Worm (Caenorhabditis elegans): Measurements from ENCODE around the gene R11D1.13.

R11D1.13 gene

DNA sequence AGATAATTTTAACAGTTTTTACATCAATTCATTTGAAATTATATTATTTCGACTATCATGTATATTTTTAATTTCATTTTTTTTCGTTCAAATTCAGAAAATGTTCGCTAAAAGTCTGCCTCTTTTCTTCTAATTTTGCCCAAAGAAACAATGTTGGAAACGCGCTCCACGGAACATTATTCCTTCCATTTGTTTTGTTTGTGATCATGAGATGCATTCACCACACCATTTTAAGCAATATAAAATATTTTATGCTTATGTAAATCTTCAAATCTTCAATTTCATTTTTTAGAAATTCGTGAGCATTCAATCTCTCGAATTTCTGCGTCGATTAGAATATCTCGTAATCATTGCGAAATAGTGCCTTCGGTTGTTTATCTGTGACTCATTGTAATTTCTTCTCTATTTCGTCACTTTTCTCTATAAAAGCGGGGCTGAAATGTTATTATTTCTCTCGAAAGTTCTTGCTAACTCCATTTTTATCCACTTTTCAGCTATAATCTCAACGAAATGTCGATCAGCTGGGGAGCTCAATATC lies 29.5 kb upstream of the R11D1.13 start, which contains the start of gene istr-1:
Gene istr-1, plus strand, starts transcription at position 495 of the 538 bp plus-strand sequence.
- no peak for TF ChIP-seq mab-9 (GFP tag; IDR thresholded peaks at IDR 0.05)
- peak; percentile 35 for TF ChIP-seq mep-1 (tag; optimal IDR thresholded peaks at IDR 0.05)
- peak in 1 of 3 experiments; percentile 16 for TF ChIP-seq ceh-82 (tag; optimal IDR thresholded peaks at IDR 0.05)
- TF ChIP-seq skn-1 (tag; optimal IDR thresholded peaks at IDR 0.05) = peak; percentile 6
- peak in 1 of 2 experiments; percentile 33 for TF ChIP-seq lsy-2 (tag; optimal IDR thresholded peaks at IDR 0.05)
- TF ChIP-seq fos-1 (tag; optimal IDR thresholded peaks at IDR 0.05) = peak; percentile 49
- TF ChIP-seq lin-15B (tag; optimal IDR thresholded peaks at IDR 0.05) = peak; percentile 33
- TF ChIP-seq lin-35 (GFP tag; optimal IDR thresholded peaks at IDR 0.05) = peak; percentile 33 to 52
- TF ChIP-seq lin-14 (GFP tag; optimal IDR thresholded peaks at IDR 0.05) = peak; percentile 53
- TF ChIP-seq hpl-2 (GFP tag; optimal IDR thresholded peaks at IDR 0.05) = no peak
- TF ChIP-seq nhr-71 (tag; optimal IDR thresholded peaks at IDR 0.05) = peak; percentile 33
- peak in 2 of 3 experiments; percentile 7 to 51 for TF ChIP-seq dpl-1 (GFP tag; optimal IDR thresholded peaks at IDR 0.05)
- peak; percentile 5 for TF ChIP-seq dsc-1 (tag; optimal IDR thresholded peaks at IDR 0.05)
- no peak for TF ChIP-seq ceh-88 (GFP tag; IDR thresholded peaks at IDR 0.05)
- peak; percentile 12 to 19 for TF ChIP-seq efl-1 (optimal IDR thresholded peaks at IDR 0.05)
- peak in 1 of 2 experiments; percentile 25 for TF ChIP-seq efl-1 (GFP tag; optimal IDR thresholded peaks at IDR 0.05 in 1 of 2)
- TF ChIP-seq snpc-4 (tag; optimal IDR thresholded peaks at IDR 0.05) = peak; percentile 16
- no peak for TF ChIP-seq isw-1 (GFP tag; IDR thresholded peaks at IDR 0.05)
- TF ChIP-seq zip-4 (GFP tag; optimal IDR thresholded peaks at IDR 0.05) = peak; percentile 72

DNA sequence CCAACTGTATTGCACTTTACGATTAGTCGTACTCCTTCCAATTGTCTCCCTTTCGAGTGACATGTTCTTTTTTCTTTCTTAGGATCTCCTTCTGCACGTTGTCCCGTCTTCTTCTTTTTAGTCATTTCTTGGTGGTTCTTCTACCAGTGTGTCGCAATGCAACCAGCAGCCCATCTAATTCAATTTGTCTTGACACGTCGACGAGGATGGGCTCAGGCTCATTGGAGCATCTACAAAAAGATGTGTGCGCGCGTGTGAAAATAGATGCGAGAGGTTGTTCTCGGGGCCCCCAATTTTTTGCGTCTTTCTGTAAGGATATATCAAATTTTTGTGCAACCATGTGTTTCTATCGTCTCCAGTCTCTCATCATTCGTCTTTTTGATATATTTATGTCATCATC lies 25.3 kb upstream of the R11D1.13 start:
- TF ChIP-seq nhr-28 (tag; optimal IDR thresholded peaks at IDR 0.05) (no peak), ces-1 (GFP tag; optimal IDR thresholded peaks at IDR 0.05) (peak; percentile 42), Y116A8C.19 (tag; optimal IDR thresholded peaks at IDR 0.05; ENCODE audit: borderline replicate concordance) (no peak), lin-14 (GFP tag; optimal IDR thresholded peaks at IDR 0.05) (peak; percentile 73), ceh-90 (tag; optimal IDR thresholded peaks at IDR 0.05) (no peak), ceh-8 (GFP tag; optimal IDR thresholded peaks at IDR 0.05) (no peak)

DNA sequence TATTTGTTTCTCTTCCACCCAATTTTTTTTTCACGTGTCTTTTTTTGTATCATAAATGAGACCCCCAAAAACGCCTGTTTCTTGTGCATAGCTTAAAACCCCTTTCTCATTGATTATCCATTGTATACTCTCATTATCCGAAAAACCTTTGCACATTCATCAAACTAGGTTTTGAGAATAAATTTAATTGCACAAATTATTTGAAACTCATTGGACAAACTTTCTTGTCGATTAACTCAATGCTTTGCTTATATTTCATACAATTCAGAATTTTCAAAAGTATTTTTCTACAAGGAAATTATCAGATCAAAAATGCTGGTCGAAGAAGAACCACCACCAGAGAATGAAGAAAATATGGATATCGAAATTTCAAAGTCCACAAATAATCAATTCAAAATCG lies 22.9 kb upstream of the R11D1.13 start, which contains the start of gene R11D1.1:
Gene R11D1.1, plus strand, starts transcription at position 301 of the 400 bp plus-strand sequence.
- TF ChIP-seq dsc-1 (tag; optimal IDR thresholded peaks at IDR 0.05) = no peak

DNA sequence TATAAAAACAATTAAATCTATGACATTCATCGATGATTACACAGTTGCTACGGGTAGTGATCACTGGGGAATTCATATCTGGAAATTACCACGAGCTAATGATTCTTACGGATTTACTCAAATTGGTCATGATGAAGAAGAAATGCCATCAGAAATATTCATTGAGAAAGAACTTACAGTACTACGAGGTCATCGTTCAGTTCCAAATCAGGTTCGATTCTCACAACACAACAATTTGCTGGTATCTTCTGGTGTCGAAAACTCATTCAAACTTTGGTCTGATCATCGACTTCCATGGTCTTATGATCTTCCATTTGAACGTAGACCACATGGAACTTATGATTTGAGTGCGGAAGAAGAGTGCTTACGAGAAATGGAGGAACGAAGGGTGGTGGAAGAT lies 20.4 kb upstream of the R11D1.13 start:
- TF ChIP-seq ztf-4 (tag; optimal IDR thresholded peaks at IDR 0.05) = no peak
- TF ChIP-seq efl-1 (optimal IDR thresholded peaks at IDR 0.05) = no peak
- TF ChIP-seq efl-1 (GFP tag; optimal IDR thresholded peaks at IDR 0.05 in 1 of 2) = peak in 1 of 2 experiments; percentile 65
- no peak for TF ChIP-seq F16B12.6 (tag; optimal IDR thresholded peaks at IDR 0.05)
- TF ChIP-seq lir-3 (tag; optimal IDR thresholded peaks at IDR 0.05; ENCODE audit: poor library complexity) = no peak

DNA sequence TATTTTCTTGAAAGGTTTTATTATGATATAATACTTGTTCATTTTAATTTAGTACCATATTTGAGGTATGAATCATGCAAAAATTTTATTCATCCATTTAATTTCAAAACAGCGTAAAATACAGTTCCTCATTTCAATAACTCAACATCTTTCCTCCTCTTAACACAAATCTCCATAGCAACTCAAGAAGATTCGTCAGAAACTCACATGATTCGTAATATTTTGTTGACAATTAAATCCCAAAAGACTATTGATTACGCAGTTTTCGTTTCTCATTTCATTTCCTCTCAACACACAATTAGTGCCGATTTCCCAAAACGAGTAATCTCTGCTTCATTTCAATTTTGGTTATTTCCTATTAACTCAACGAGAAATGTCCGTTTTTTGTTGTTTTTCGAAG lies 18.6 kb upstream of the R11D1.13 start, which contains the start of gene R11D1.2:
Gene R11D1.2, plus strand, starts transcription at position 301 of the 400 bp plus-strand sequence.
- TF ChIP-seq ceh-8 (GFP tag; optimal IDR thresholded peaks at IDR 0.05) = peak; percentile 1
- TF ChIP-seq swsn-7 (tag; optimal IDR thresholded peaks at IDR 0.05) = no peak
- TF ChIP-seq efl-1 (optimal IDR thresholded peaks at IDR 0.05) = no peak
- TF ChIP-seq efl-1 (GFP tag; optimal IDR thresholded peaks at IDR 0.05 in 1 of 2) = peak in 1 of 2 experiments; percentile 77

DNA sequence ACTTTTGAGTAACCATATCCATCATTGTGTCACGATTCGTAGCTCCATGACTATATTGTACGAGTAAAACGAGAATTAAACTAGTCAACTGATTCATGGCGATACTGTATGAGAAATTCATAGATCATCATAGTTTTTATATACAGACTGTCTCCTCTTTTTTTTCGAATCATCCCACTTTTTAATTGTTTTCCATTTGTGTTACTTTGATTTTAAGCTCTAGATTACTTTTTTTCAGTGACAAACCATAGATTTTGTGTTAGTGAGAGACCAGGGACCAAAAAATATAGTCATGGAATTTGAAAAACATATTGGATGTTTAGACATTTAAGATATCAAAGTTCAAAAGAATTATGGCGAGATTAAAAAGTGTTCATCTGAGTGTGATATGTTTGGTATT lies 15.0 kb upstream of the R11D1.13 start, which contains the start of gene R11D1.3:
Gene R11D1.3, minus strand, starts transcription at position 101 of the 400 bp plus-strand sequence.
- no peak for TF ChIP-seq snu-23 (GFP tag; optimal IDR thresholded peaks at IDR 0.05)
- no peak for TF ChIP-seq C04F5.9 (tag; optimal IDR thresholded peaks at IDR 0.05)
- TF ChIP-seq lsy-2 (tag; optimal IDR thresholded peaks at IDR 0.05) = no peak
- TF ChIP-seq ceh-90 (tag; optimal IDR thresholded peaks at IDR 0.05) = no peak
